Worm (Caenorhabditis elegans) whole organism, mixed stage, embryonic: ENCODE results near the gene M05D6.3.

Experiments used
- M03D4.4 ChIP-seq: sonication (generic microtip); optimal IDR thresholded peaks from 2 replicates; lab custom pipeline; 2017; ENCODE audit warnings: mild to moderate bottlenecking, missing genetic modification characterization, missing compliant biosample characterization
- blmp-1 ChIP-seq: fragments of 150-350 bp; optimal IDR thresholded peaks from 2 replicates; lab custom pipeline; 2014; ENCODE audit warnings: missing biosample characterization, missing genetic modification characterization
- ceh-43 ChIP-seq: fragments of 200-800 bp; sonication (Bioruptor generic); optimal IDR thresholded peaks from 2 replicates; lab custom pipeline; 2018; ENCODE audit warnings: mild to moderate bottlenecking, missing genetic modification characterization, moderate library complexity, missing compliant biosample characterization
- ceh-83 ChIP-seq: fragments of 200-800 bp; sonication (Bioruptor generic); optimal IDR thresholded peaks from 2 replicates; lab custom pipeline; 2018; ENCODE audit warnings: mild to moderate bottlenecking, missing genetic modification characterization, missing compliant biosample characterization
- ces-1 ChIP-seq: fragments of 150-350 bp; optimal IDR thresholded peaks from 2 replicates; lab custom pipeline; 2014; ENCODE audit warnings: missing biosample characterization, missing genetic modification reagents, missing genetic modification characterization
- cnd-1 ChIP-seq: fragments of 200-800 bp; sonication (Bioruptor generic); optimal IDR thresholded peaks from 2 replicates; lab custom pipeline; 2018; ENCODE audit warnings: mild to moderate bottlenecking, missing genetic modification characterization, missing compliant biosample characterization
- drap-1 ChIP-seq: fragments of 200-800 bp; sonication (Bioruptor generic); optimal IDR thresholded peaks from 3 replicates; lab custom pipeline; 2018; ENCODE audit warnings: mild to moderate bottlenecking, missing genetic modification characterization, missing compliant biosample characterization
- elt-1 ChIP-seq: sonication (generic microtip); optimal IDR thresholded peaks from 2 replicates; lab custom pipeline; 2017; ENCODE audit warnings: missing genetic modification characterization, mild to moderate bottlenecking, missing compliant biosample characterization, antibody characterized with exemption, moderate library complexity, borderline replicate concordance; ENCODE audit not compliant: insufficient read depth
- flh-1 ChIP-seq: fragments of 200-800 bp; sonication (Bioruptor generic); optimal IDR thresholded peaks from 2 replicates; lab custom pipeline; 2018; ENCODE audit warnings: mild to moderate bottlenecking, missing genetic modification characterization, moderate library complexity, missing compliant biosample characterization
- ham-2 ChIP-seq: fragments of 200-800 bp; sonication (Bioruptor generic); optimal IDR thresholded peaks from 2 replicates; lab custom pipeline; 2018; ENCODE audit warnings: mild to moderate bottlenecking, missing genetic modification characterization, missing compliant biosample characterization
- hlh-1 ChIP-seq: fragments of 150-350 bp; optimal IDR thresholded peaks from 2 replicates; lab custom pipeline; 2014; ENCODE audit warnings: missing biosample characterization, missing genetic modification reagents, missing genetic modification characterization
- lin-13 ChIP-seq: fragments of 150-350 bp; optimal IDR thresholded peaks from 2 replicates; lab custom pipeline; 2014; ENCODE audit warnings: missing biosample characterization, missing genetic modification characterization
- lin-32 ChIP-seq: fragments of 200-800 bp; sonication (Bioruptor generic); optimal IDR thresholded peaks from 2 replicates; lab custom pipeline; 2018; ENCODE audit warnings: mild to moderate bottlenecking, missing genetic modification characterization, missing compliant biosample characterization
- lsy-2 ChIP-seq: fragments of 150-350 bp; optimal IDR thresholded peaks from 2 replicates; lab custom pipeline; 2014; ENCODE audit warnings: missing biosample characterization, missing genetic modification characterization
- mab-5 ChIP-seq: fragments of 150-350 bp; optimal IDR thresholded peaks from 2 replicates; lab custom pipeline; 2014; ENCODE audit warnings: missing biosample characterization, missing genetic modification characterization
- mep-1 ChIP-seq: fragments of 150-350 bp; optimal IDR thresholded peaks from 2 replicates; lab custom pipeline; 2017; ENCODE audit warnings: missing biosample characterization, missing genetic modification reagents, missing genetic modification characterization, inconsistent platforms
- mls-2 ChIP-seq: sonication (generic microtip); optimal IDR thresholded peaks from 2 replicates; lab custom pipeline; 2016; ENCODE audit warnings: mild to moderate bottlenecking, missing genetic modification characterization, moderate library complexity, missing compliant biosample characterization
- nhr-12 ChIP-seq: fragments of 150-350 bp; optimal IDR thresholded peaks from 2 replicates; lab custom pipeline; 2014; ENCODE audit warnings: missing biosample characterization, missing genetic modification characterization
- nhr-2 ChIP-seq: fragments of 150-350 bp; optimal IDR thresholded peaks from 2 replicates; lab custom pipeline; 2014; ENCODE audit warnings: missing biosample characterization, missing genetic modification characterization
- nhr-237 ChIP-seq: fragments of 150-350 bp; optimal IDR thresholded peaks from 2 replicates; lab custom pipeline; 2014; ENCODE audit warnings: missing biosample characterization, missing genetic modification characterization
- nhr-28 ChIP-seq: fragments of 150-350 bp; optimal IDR thresholded peaks from 2 replicates; lab custom pipeline; 2014; ENCODE audit warnings: missing biosample characterization, missing genetic modification characterization
- nhr-76 ChIP-seq: sonication (generic microtip); optimal IDR thresholded peaks from 2 replicates; lab custom pipeline; 2017; ENCODE audit warnings: missing biosample characterization, missing genetic modification characterization
- sem-2 ChIP-seq: fragments of 200-800 bp; sonication (Bioruptor generic); optimal IDR thresholded peaks from 2 replicates; lab custom pipeline; 2018; ENCODE audit warnings: mild to moderate bottlenecking, missing genetic modification characterization, missing compliant biosample characterization
- snpc-4 ChIP-seq: fragments of 150-350 bp; optimal IDR thresholded peaks from 2 replicates; lab custom pipeline; 2014; ENCODE audit warnings: missing biosample characterization, missing genetic modification characterization
- sptf-1 ChIP-seq: sonication (generic microtip); optimal IDR thresholded peaks from 2 replicates; lab custom pipeline; 2017; ENCODE audit warnings: mild to moderate bottlenecking, missing genetic modification characterization, moderate library complexity, missing compliant biosample characterization
- tbx-8 ChIP-seq: fragments of 200-800 bp; sonication (Bioruptor generic); optimal IDR thresholded peaks from 2 replicates; lab custom pipeline; 2018; ENCODE audit warnings: mild to moderate bottlenecking, missing genetic modification characterization, moderate library complexity, missing compliant biosample characterization
- unc-120 ChIP-seq: sonication (generic microtip); optimal IDR thresholded peaks from 2 replicates; lab custom pipeline; 2017; ENCODE audit warnings: missing genetic modification characterization, missing compliant biosample characterization; ENCODE audit not compliant: poor library complexity, severe bottlenecking
- unc-39 ChIP-seq: fragments of 150-350 bp; optimal IDR thresholded peaks from 2 replicates; lab custom pipeline; 2014; ENCODE audit warnings: missing biosample characterization, missing genetic modification characterization
- zip-8 ChIP-seq: fragments of 150-350 bp; optimal IDR thresholded peaks from 2 replicates; lab custom pipeline; 2014; ENCODE audit warnings: missing biosample characterization, missing genetic modification characterization

Gene M05D6.3

ce11 chrII:8475306-8475822 lies at the start of gene M05D6.3, which contains the start of gene M05D6.1:
Gene M05D6.3, plus strand, starts transcription at chrII:8475772.
Gene M05D6.1, minus strand, starts transcription at chrII:8475406.
- TF ChIP-seq elt-1 (tag; lab: Kevin White, UChicago) (no peak), mep-1 (tag; lab: Kevin White, UChicago) (no peak), flh-1 (GFP tag; lab: Kevin White, UChicago) (no peak), nhr-12 (tag; lab: Kevin White, UChicago) (no peak), ces-1 (GFP tag; lab: Kevin White, UChicago) (no peak), M03D4.4 (tag; lab: Kevin White, UChicago) (no peak), sptf-1 (tag; lab: Kevin White, UChicago) (no peak), mab-5 (tag; lab: Kevin White, UChicago) (no peak), lsy-2 (tag; lab: Kevin White, UChicago) (no peak), ceh-43 (no peak), unc-120 (no peak), lin-32 (GFP tag; lab: Kevin White, UChicago) (no peak)
- TF ChIP-seq, all 35 proteins: peak for 0

ce11 chrII:8428758-8428946 lies 46.9 kb upstream of the M05D6.3 start, which contains the start of gene F14E5.2:
Gene F14E5.2, minus strand, starts transcription at chrII:8428858.
- TF ChIP-seq snpc-4 (tag; lab: Kevin White, UChicago): no peak
- no peak for TF ChIP-seq nhr-12 (tag; lab: Kevin White, UChicago)
- no peak for TF ChIP-seq lin-13 (tag; lab: Kevin White, UChicago)
- no peak for TF ChIP-seq lin-32 (GFP tag; lab: Kevin White, UChicago)
- no peak for TF ChIP-seq drap-1 (GFP tag; lab: Kevin White, UChicago)
- TF ChIP-seq elt-1 (tag; lab: Kevin White, UChicago): no peak
- no peak for TF ChIP-seq blmp-1 (tag; lab: Kevin White, UChicago)
- no peak for TF ChIP-seq cnd-1 (tag; lab: Kevin White, UChicago)
- no peak for TF ChIP-seq nhr-2 (tag; lab: Kevin White, UChicago)
- no peak for TF ChIP-seq tbx-8 (GFP tag; lab: Kevin White, UChicago)
- no peak for TF ChIP-seq hlh-1 (tag; lab: Kevin White, UChicago)
- TF ChIP-seq mls-2: no peak
- no peak for TF ChIP-seq ceh-83 (GFP tag; lab: Kevin White, UChicago)
- TF ChIP-seq ceh-43: no peak

DNA sequence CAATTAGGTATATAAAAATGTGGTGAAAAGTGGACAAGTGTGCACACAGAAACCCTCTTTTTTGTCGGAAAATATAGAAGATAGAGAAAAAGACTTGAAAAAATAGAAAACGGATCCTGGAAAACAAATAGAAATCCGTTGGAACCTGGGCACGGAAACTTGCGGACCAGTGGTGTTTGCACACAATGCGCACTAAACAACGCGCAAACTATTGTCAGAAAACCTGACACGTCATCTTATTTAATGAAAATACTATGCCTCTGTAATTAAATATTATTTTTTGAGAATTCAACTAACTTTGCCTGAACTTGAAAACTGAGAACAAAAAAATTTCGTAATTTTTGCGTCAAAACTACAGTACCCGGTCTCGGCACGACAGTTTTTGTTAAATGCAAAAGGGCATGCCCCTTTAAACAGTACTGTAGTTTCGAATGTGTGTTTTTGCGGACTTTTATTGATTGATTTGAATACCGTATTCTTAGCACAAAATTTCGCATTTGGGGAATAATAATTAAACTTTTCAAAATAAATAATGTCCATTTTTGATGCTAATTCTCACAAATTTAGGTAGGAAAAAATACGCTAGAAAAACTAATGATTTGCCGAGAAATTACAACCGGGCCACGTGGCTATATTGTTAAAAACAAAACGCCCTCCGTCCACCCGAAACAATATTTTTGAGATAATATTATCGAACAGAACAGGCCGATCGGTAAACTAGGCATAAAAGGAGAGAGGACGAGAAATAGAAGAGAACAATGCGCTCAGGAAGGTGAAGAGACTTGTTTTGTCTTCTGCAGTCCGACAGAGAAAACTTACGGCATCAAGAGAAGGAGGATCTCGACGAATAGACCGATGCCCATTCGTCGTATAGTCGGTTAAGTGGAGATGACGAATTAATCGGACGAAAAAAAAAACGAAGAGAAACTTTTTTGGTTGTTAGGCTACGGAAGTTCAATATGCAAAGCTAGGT lies 46.3 kb upstream of the M05D6.3 start:
- TF ChIP-seq zip-8 (tag; lab: Kevin White, UChicago): peak; percentile 16
- TF ChIP-seq tbx-8 (GFP tag; lab: Kevin White, UChicago): no peak
- TF ChIP-seq hlh-1 (tag; lab: Kevin White, UChicago): no peak
- no peak for TF ChIP-seq nhr-12 (tag; lab: Kevin White, UChicago)
- no peak for TF ChIP-seq nhr-237 (tag; lab: Kevin White, UChicago)
- TF ChIP-seq mep-1 (tag; lab: Kevin White, UChicago): no peak
- TF ChIP-seq nhr-76 (tag; lab: Kevin White, UChicago): no peak
- peak; percentile 43 for TF ChIP-seq lsy-2 (tag; lab: Kevin White, UChicago)

- no peak for TF ChIP-seq M03D4.4 (tag; lab: Kevin White, UChicago)
- no peak for TF ChIP-seq ham-2 (GFP tag; lab: Kevin White, UChicago)
- TF ChIP-seq sem-2 (GFP tag; lab: Kevin White, UChicago): no peak
- TF ChIP-seq sptf-1 (tag; lab: Kevin White, UChicago): no peak
- no peak for TF ChIP-seq nhr-28 (tag; lab: Kevin White, UChicago)
- TF ChIP-seq flh-1 (GFP tag; lab: Kevin White, UChicago): no peak
- TF ChIP-seq unc-120: no peak
- no peak for TF ChIP-seq mep-1 (tag; lab: Kevin White, UChicago)
- TF ChIP-seq ceh-43: no peak
- TF ChIP-seq unc-39 (tag; lab: Kevin White, UChicago): no peak
- TF ChIP-seq elt-1 (tag; lab: Kevin White, UChicago): no peak
- no peak for TF ChIP-seq drap-1 (GFP tag; lab: Kevin White, UChicago)
- no peak for TF ChIP-seq ceh-83 (GFP tag; lab: Kevin White, UChicago)
- TF ChIP-seq nhr-12 (tag; lab: Kevin White, UChicago): no peak
- no peak for TF ChIP-seq nhr-2 (tag; lab: Kevin White, UChicago)
- TF ChIP-seq, all 35 proteins: peak for 0
These were observed 43.6 kb upstream of the M05D6.3 start, which contains the start of gene acp-2 for ce11 chrII:8431954-8432353. Gene acp-2, minus strand, starts transcription at chrII:8432054.
